Worm (Caenorhabditis elegans): ENCODE data around the gene R01H2.1.

- TF ChIP-seq ama-1 (optimal IDR thresholded peaks at IDR 0.05) (no peak), B0310.2 (tag; optimal IDR thresholded peaks at IDR 0.05) (no peak), aly-1 (tag; optimal IDR thresholded peaks at IDR 0.05) (no peak), hmbx-1 (tag; optimal IDR thresholded peaks at IDR 0.05) (no peak), scrt-1 (GFP tag; IDR thresholded peaks at IDR 0.05) (no peak), sea-1 (GFP tag; conservative IDR thresholded peaks at IDR 0.05) (no peak), ceh-36 (tag; optimal IDR thresholded peaks at IDR 0.05) (no peak), pes-1 (GFP tag; IDR thresholded peaks at IDR 0.05) (no peak)
Observed at ce11 chrIII:7107965-7108364, 45.3 kb downstream of the R01H2.1 start, which contains the start of gene odd-1.
